Worm (Caenorhabditis elegans) whole organism, L4/young adult: ENCODE measurements around the gene M57.2.

Experiments
- W03F9.2 ChIP-seq: fragments of 150-350 bp; optimal IDR thresholded peaks from 2 replicates; lab custom pipeline; 2014; ENCODE audit warnings: missing biosample characterization, missing genetic modification characterization
- dao-5 ChIP-seq: sonication (generic microtip); optimal IDR thresholded peaks from 2 replicates; lab custom pipeline; 2016; ENCODE audit warnings: missing genotype, missing genetic modification characterization, moderate library complexity, missing compliant biosample characterization
- him-1 ChIP-seq: sonication (generic microtip); optimal IDR thresholded peaks from 2 replicates; lab custom pipeline; 2016; ENCODE audit warnings: missing genotype, missing genetic modification reagents, missing genetic modification characterization, missing compliant biosample characterization

DNA sequence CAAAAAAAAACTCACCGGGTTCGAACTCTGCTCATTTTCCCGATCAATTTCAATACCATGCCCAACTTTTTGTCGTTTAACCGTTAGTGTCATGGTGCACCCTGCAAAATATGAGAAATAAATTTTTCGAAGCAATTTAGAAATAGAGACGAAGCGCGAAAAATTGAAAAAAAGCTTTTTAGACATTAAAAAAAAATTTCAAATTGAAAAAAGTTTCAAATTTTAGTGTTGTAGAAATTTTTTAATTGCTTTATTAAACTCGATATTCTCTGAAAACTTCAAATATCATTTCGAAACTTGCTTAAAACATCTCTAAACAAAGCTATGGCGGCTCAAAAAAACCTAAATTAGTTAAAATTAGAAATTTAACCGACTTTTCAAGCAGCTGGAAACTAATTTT lies 20.3 kb downstream of the M57.2 start, which contains the start of gene nstp-6:
- TF ChIP-seq dao-5 (tag; lab: Kevin White, UChicago) (no peak), him-1 (no peak), W03F9.2 (tag; lab: Kevin White, UChicago) (no peak)
